Worm (Caenorhabditis elegans) whole organism, L3 larva: ENCODE measurements around the gene CD4.8.

ENCODE experiments used
- R02D3.7 ChIP-seq: fragments of 150-350 bp; optimal IDR thresholded peaks from 2 replicates; lab custom pipeline; 2014; ENCODE audit warnings: missing biosample characterization, missing genetic modification characterization
- ZK546.5 ChIP-seq: sonication (generic microtip); optimal IDR thresholded peaks from 2 replicates; lab custom pipeline; 2017; ENCODE audit warnings: missing biosample characterization, missing genetic modification characterization
- aly-2 ChIP-seq: fragments of 150-350 bp; optimal IDR thresholded peaks from 2 replicates; lab custom pipeline; 2014; ENCODE audit warnings: missing biosample characterization, missing genetic modification characterization
- ama-1 ChIP-seq: fragments of 150-350 bp; optimal IDR thresholded peaks from 2 replicates; lab custom pipeline; 2018
- ceh-28 ChIP-seq: fragments of 150-350 bp; optimal IDR thresholded peaks from 2 replicates; lab custom pipeline; 2014; ENCODE audit warnings: missing biosample characterization, missing genetic modification reagents, missing genetic modification characterization
- ceh-82 ChIP-seq: fragments of 150-350 bp; optimal IDR thresholded peaks from 2 replicates; lab custom pipeline; 2014; ENCODE audit warnings: missing biosample characterization, missing genetic modification characterization
- ceh-9 ChIP-seq: sonication (generic microtip); optimal IDR thresholded peaks from 2 replicates; lab custom pipeline; 2018; ENCODE audit warnings: missing biosample characterization, missing genetic modification characterization
- egl-27 ChIP-seq: sonication (generic microtip); optimal IDR thresholded peaks from 4 replicates; lab custom pipeline; 2017; ENCODE audit warnings: missing biosample characterization, missing genetic modification reagents, missing genetic modification characterization
- egl-5 ChIP-seq: fragments of 150-350 bp; optimal IDR thresholded peaks from 2 replicates; lab custom pipeline; 2017; ENCODE audit warnings: missing biosample characterization, missing genetic modification reagents, missing genetic modification characterization, inconsistent platforms
- elt-1 ChIP-seq: fragments of 150-350 bp; optimal IDR thresholded peaks from 2 replicates; lab custom pipeline; 2014; ENCODE audit warnings: missing biosample characterization, missing genetic modification characterization
- elt-2 ChIP-seq: sonication (generic microtip); optimal IDR thresholded peaks from 2 replicates; lab custom pipeline; 2016; ENCODE audit warnings: missing genetic modification reagents, mild to moderate bottlenecking, missing genetic modification characterization, missing compliant biosample characterization
- elt-3 ChIP-seq, 3 experiments: fragments of 150-350 bp in 1 of 3; sonication (generic microtip) in 2 of 3; optimal IDR thresholded peaks; 2 replicates in 2 of 3; 4 replicates in 1 of 3; lab custom pipeline; 2014 to 2017; ENCODE audit warnings: missing biosample characterization in 3 of 3, missing genetic modification characterization in 3 of 3
- eor-1 ChIP-seq, 2 experiments: fragments of 150-350 bp; optimal IDR thresholded peaks; 2 replicates each; lab custom pipeline; 2014 to 2018; ENCODE audit warnings: missing biosample characterization in 2 of 2, missing genetic modification characterization in 2 of 2
- fkh-2 ChIP-seq: fragments of 150-350 bp; optimal IDR thresholded peaks from 2 replicates; lab custom pipeline; 2014; ENCODE audit warnings: missing biosample characterization, missing genetic modification reagents, missing genetic modification characterization
- jun-1 ChIP-seq: fragments of 150-350 bp; optimal IDR thresholded peaks from 2 replicates; lab custom pipeline; 2014; ENCODE audit warnings: missing biosample characterization, missing genetic modification reagents, missing genetic modification characterization
- lin-15B ChIP-seq: fragments of 150-350 bp; optimal IDR thresholded peaks from 2 replicates; lab custom pipeline; 2014; ENCODE audit warnings: missing biosample characterization, missing genetic modification characterization
- lsy-12 ChIP-seq: sonication (generic microtip); optimal IDR thresholded peaks from 2 replicates; lab custom pipeline; 2016; ENCODE audit warnings: mild to moderate bottlenecking, missing genetic modification characterization, missing compliant biosample characterization
- mdl-1 ChIP-seq: fragments of 150-350 bp; optimal IDR thresholded peaks from 2 replicates; lab custom pipeline; 2014; ENCODE audit warnings: missing biosample characterization, missing genetic modification characterization
- mml-1 ChIP-seq: fragments of 150-350 bp; sonication (generic microtip); optimal IDR thresholded peaks from 3 replicates; lab custom pipeline; 2014; ENCODE audit warnings: missing biosample characterization, missing genetic modification characterization
- nfya-1 ChIP-seq: sonication (generic microtip); optimal IDR thresholded peaks from 2 replicates; lab custom pipeline; 2017; ENCODE audit warnings: missing genetic modification characterization, mild to moderate bottlenecking, missing compliant biosample characterization, antibody characterized with exemption, moderate library complexity; ENCODE audit not compliant: insufficient read depth
- nhr-11 ChIP-seq: fragments of 150-350 bp; optimal IDR thresholded peaks from 2 replicates; lab custom pipeline; 2014; ENCODE audit warnings: missing biosample characterization, missing genetic modification characterization
- nhr-23 ChIP-seq: fragments of 150-350 bp; optimal IDR thresholded peaks from 2 replicates; lab custom pipeline; 2014; ENCODE audit warnings: missing biosample characterization, missing genetic modification reagents, missing genetic modification characterization
- nhr-25 ChIP-seq: sonication (generic microtip); optimal IDR thresholded peaks from 2 replicates; lab custom pipeline; 2017; ENCODE audit warnings: missing biosample characterization, missing genetic modification characterization
- nhr-76 ChIP-seq: fragments of 150-350 bp; sonication (generic microtip); optimal IDR thresholded peaks from 5 replicates; lab custom pipeline; 2014; ENCODE audit warnings: missing biosample characterization, missing genetic modification characterization
- pha-4 ChIP-seq: fragments of 150-350 bp; optimal IDR thresholded peaks from 2 replicates; lab custom pipeline; 2014; ENCODE audit warnings: missing biosample characterization, missing genetic modification reagents, missing genetic modification characterization
- sea-2 ChIP-seq: fragments of 150-350 bp; sonication (generic microtip); optimal IDR thresholded peaks from 4 replicates; lab custom pipeline; 2014; ENCODE audit warnings: missing biosample characterization, missing genetic modification reagents, missing genetic modification characterization
- snpc-4 ChIP-seq: fragments of 150-350 bp; optimal IDR thresholded peaks from 2 replicates; lab custom pipeline; 2014; ENCODE audit warnings: missing biosample characterization, missing genetic modification characterization
- tbx-2 ChIP-seq: sonication (generic microtip); optimal IDR thresholded peaks from 2 replicates; lab custom pipeline; 2016; ENCODE audit warnings: mild to moderate bottlenecking, missing genetic modification characterization, missing compliant biosample characterization
- unc-39 ChIP-seq: sonication (generic microtip); optimal IDR thresholded peaks from 4 replicates; lab custom pipeline; 2017; ENCODE audit warnings: missing biosample characterization, missing genetic modification characterization
- zag-1 ChIP-seq: fragments of 150-350 bp; optimal IDR thresholded peaks from 2 replicates; lab custom pipeline; 2014; ENCODE audit warnings: missing biosample characterization, missing genetic modification characterization
- ztf-11 ChIP-seq: fragments of 150-350 bp; optimal IDR thresholded peaks from 2 replicates; lab custom pipeline; 2014; ENCODE audit warnings: missing biosample characterization, missing genetic modification characterization
- ztf-4 ChIP-seq: fragments of 150-350 bp; optimal IDR thresholded peaks from 2 replicates; lab custom pipeline; 2014; ENCODE audit warnings: missing biosample characterization, missing genetic modification characterization

Gene CD4.8

DNA sequence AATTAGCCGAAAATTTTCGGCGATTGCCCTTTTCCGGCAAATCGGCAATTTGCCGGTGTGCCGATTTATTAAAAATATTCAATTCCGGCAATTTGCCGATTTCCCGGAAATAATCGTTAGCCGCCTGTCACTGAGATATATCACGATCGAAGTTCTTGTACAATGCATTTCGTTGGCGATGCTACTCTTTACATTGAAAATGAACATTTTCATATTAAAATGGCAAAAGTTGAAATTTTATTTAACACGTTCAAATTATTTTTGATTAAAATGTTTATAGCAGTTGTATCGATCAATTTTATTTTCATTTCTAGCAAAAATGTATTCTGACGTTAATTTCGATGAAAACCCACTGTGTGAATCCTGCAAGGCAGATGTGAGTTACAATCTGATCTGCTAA, 13.6 kb upstream of the CD4.8 start, which contains the start of gene M03E7.3:
Gene M03E7.3 (plus strand): TSS at position 301 of the 400 bp plus-strand sequence.
- no peak for TF ChIP-seq lsy-12 (tag; lab: Kevin White, UChicago)
- no peak for TF ChIP-seq R02D3.7 (tag; lab: Kevin White, UChicago)
- TF ChIP-seq ceh-82 (tag; lab: Kevin White, UChicago) = no peak
- TF ChIP-seq zag-1 (tag; lab: Kevin White, UChicago) = no peak
- no peak for TF ChIP-seq ceh-28 (tag; lab: Kevin White, UChicago)
- no peak for TF ChIP-seq unc-39
- no peak for TF ChIP-seq ceh-9
- TF ChIP-seq, all 47 proteins: peak for 0

DNA sequence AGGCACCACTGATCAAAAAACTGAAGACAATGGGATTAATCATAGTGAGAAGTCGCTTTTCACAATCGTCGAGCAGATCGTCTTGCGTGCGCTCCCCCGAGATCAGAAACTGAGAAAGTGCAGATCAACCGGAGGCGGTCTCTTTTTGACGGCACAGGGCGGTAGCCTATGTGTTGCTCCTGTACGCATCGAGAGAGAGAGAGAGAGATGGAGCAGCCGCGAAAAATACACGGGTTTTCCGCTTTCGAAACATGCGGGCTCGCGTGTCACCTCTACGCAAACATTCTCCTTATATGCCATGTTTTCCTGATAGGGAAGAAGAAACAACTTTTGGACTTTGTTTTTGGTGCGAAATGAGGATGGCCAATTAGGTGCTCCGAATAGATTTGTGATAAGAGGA, 11.9 kb upstream of the CD4.8 start, which contains the start of gene lrpc-1:
Gene lrpc-1 (minus strand): TSS at position 101 of the 400 bp plus-strand sequence.
- no peak for TF ChIP-seq R02D3.7 (tag; lab: Kevin White, UChicago)
- no peak for TF ChIP-seq zag-1 (tag; lab: Kevin White, UChicago)
- TF ChIP-seq tbx-2 (tag; lab: Kevin White, UChicago) = no peak
- no peak for TF ChIP-seq eor-1 (tag; optimal IDR thresholded peaks at IDR 0.05; lab: Kevin White, UChicago)
- no peak for TF ChIP-seq ZK546.5 (tag; lab: Kevin White, UChicago)
- no peak for TF ChIP-seq pha-4 (tag; lab: Kevin White, UChicago)
- no peak for TF ChIP-seq elt-2 (tag; lab: Kevin White, UChicago)
- no peak for TF ChIP-seq nhr-11
- TF ChIP-seq elt-3 (tag; optimal IDR thresholded peaks at IDR 0.05; lab: Kevin White, UChicago) = no peak
- no peak for TF ChIP-seq snpc-4 (tag; lab: Kevin White, UChicago)
- no peak for TF ChIP-seq aly-2 (tag; lab: Kevin White, UChicago)

DNA sequence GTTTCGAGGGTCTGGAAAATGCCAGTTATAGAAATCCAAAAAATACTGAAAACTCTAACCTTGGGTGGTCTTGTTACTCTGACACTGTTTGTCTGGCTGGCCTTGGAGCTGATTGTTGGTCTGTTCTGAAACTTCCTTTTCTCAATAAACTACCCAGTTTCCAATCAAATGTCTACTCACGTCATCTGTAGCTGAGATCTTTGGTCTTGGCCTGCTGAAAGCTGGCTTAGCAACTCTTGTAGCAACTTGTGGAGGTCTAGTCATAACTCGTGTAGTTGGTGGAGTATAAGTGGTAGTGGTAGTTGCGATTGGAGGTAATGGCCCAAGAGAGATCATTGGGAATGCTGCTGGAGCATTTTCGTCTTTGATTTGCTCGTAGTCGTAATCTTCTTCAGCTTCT, 9.0 kb upstream of the CD4.8 start:
- TF ChIP-seq fkh-2 (tag; lab: Kevin White, UChicago) (no peak), elt-1 (tag; lab: Kevin White, UChicago) (no peak), tbx-2 (tag; lab: Kevin White, UChicago) (no peak), ceh-28 (tag; lab: Kevin White, UChicago) (no peak), egl-27 (tag; lab: Kevin White, UChicago) (no peak), nhr-76 (tag; lab: Kevin White, UChicago) (no peak), lin-15B (tag; lab: Kevin White, UChicago) (no peak), ceh-9 (no peak), ztf-11 (tag; lab: Kevin White, UChicago) (no peak), ztf-4 (tag; lab: Kevin White, UChicago) (no peak), ama-1 (lab: Kevin White, UChicago) (no peak), mml-1 (tag; lab: Kevin White, UChicago) (no peak)

DNA sequence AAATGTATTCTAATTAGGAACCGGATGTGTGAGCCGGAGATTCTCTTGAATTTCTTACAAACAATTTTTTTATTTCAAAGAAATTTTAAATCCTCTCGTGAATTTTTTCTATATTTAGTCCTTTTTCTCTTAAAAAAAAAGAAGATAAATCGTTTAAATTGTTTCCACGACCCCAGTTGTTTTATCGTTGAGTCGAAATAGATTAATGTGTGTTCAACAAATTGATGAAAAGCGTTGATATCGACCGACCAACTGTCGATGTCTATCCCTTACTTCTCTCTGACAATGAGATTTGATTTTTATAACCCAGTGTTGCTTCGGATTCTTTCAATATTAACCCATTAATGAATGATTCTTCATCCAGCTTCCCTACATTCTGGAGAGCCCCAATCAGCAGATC, 5.1 kb upstream of the CD4.8 start, which contains the start of gene CD4.1:
Gene CD4.1 (plus strand): TSS at position 301 of the 400 bp plus-strand sequence.
- TF ChIP-seq nhr-25 (no peak), jun-1 (tag; lab: Kevin White, UChicago) (no peak)

DNA sequence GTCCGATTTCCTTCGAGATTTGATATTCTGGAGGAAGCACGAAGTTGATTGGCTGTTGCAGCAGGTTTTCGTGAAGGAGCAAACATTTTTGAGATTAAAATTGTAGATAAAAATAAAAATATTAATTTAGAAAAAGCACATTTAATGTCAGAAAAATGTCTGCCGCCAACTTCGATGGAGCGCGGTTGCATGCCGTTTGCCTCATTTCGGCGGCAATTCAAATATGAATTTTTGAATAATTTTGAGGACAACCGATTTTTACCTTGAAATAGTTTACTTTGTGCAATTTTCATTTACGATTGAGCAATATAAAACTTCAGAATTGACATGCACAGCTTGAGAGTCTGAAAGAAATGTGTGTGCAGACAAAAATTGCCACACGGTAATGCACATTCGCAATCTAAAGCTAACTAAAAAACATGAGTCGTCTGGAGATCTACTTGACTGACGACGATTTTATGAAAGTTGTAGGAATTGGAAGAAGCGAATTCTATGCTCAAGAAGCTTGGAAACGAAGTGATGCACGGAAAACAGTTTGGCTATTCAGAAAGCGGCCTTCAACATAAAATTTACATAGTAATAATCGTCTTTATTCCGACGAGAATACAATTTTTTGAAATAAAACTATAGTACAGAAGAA, 4.7 kb downstream of the CD4.8 start, which contains the start of gene zhit-1:
Gene zhit-1 (minus strand): TSS at position 161 of the 640 bp plus-strand sequence.
- TF ChIP-seq egl-5 (tag; lab: Kevin White, UChicago) (peak; percentile 51), lin-15B (tag; lab: Kevin White, UChicago) (peak; percentile 58), nhr-23 (tag; lab: Kevin White, UChicago) (peak; percentile 21), mdl-1 (tag; lab: Kevin White, UChicago) (no peak), pha-4 (tag; lab: Kevin White, UChicago) (peak; percentile 45), elt-2 (tag; lab: Kevin White, UChicago) (no peak), snpc-4 (tag; lab: Kevin White, UChicago) (peak; percentile 58), nfya-1 (tag; lab: Kevin White, UChicago) (peak; percentile 42)

DNA sequence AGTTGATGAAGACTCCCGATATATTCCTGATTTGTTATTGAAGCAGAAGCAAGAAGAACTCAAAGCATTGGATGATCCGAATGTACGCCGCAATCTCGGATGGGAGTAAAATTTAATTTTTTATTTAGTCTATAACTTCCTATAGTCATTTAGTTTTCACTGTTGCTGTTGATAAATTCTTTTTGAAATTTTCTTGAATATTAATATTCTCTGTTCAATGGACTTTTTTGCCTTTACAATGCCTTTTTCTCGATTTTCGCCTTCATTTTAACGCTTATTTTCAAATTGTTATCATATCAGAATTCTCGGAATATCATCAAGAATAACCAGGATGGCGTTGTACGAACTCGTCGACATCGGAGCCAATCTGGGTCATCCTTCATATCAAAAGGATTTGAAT, 6.8 kb downstream of the CD4.8 start, which contains the start of gene crn-2:
Gene crn-2 (plus strand): TSS at position 301 of the 400 bp plus-strand sequence.
- TF ChIP-seq zag-1 (tag; lab: Kevin White, UChicago) = no peak
- TF ChIP-seq mdl-1 (tag; lab: Kevin White, UChicago) = no peak
- TF ChIP-seq sea-2 (GFP tag; lab: Kevin White, UChicago) = no peak
- TF ChIP-seq ceh-9 = no peak
- no peak for TF ChIP-seq mml-1 (tag; lab: Kevin White, UChicago)
- no peak for TF ChIP-seq nfya-1 (tag; lab: Kevin White, UChicago)
